Worm (Caenorhabditis elegans) whole organism, early embryonic: ENCODE data around the gene F13E6.2.

Source experiments
- B0310.2 ChIP-seq: sonication (generic microtip); optimal IDR thresholded peaks from 2 replicates; lab custom pipeline; 2016; ENCODE audit warnings: mild to moderate bottlenecking, missing genetic modification characterization, missing compliant biosample characterization
- F13C5.2 ChIP-seq: sonication (generic microtip); optimal IDR thresholded peaks from 2 replicates; lab custom pipeline; 2017; ENCODE audit warnings: mild to moderate bottlenecking, missing genetic modification characterization, inconsistent platforms, missing compliant biosample characterization
- aly-1 ChIP-seq: sonication (generic microtip); optimal IDR thresholded peaks from 2 replicates; lab custom pipeline; 2016; ENCODE audit warnings: missing genetic modification characterization, missing compliant biosample characterization
- ama-1 ChIP-seq: fragments of 150-350 bp; optimal IDR thresholded peaks from 2 replicates; lab custom pipeline; 2014
- ceh-13 ChIP-seq: fragments of 200-800 bp; sonication (Bioruptor generic); optimal IDR thresholded peaks from 2 replicates; lab custom pipeline; 2018; ENCODE audit warnings: mild to moderate bottlenecking, missing genetic modification characterization, missing compliant biosample characterization
- ceh-36 ChIP-seq: sonication (generic microtip); optimal IDR thresholded peaks from 2 replicates; lab custom pipeline; 2016; ENCODE audit warnings: missing genetic modification characterization, inconsistent platforms, missing compliant biosample characterization
- ets-7 ChIP-seq: sonication (generic microtip); optimal IDR thresholded peaks from 2 replicates; lab custom pipeline; 2016; ENCODE audit warnings: missing genotype, missing genetic modification characterization, missing compliant biosample characterization
- flt-1 ChIP-seq: fragments of 200-800 bp; sonication (Bioruptor generic); IDR thresholded peaks from 2 replicates; pipeline ENCODE4 v1.3.6; 2022; ENCODE audit warnings: missing genetic modification characterization, missing compliant biosample characterization
- hmbx-1 ChIP-seq: sonication (generic microtip); optimal IDR thresholded peaks from 2 replicates; lab custom pipeline; 2016; ENCODE audit warnings: mild to moderate bottlenecking, missing genetic modification characterization, missing compliant biosample characterization
- hmg-4 ChIP-seq: fragments of 200-800 bp; sonication (Bioruptor generic); optimal IDR thresholded peaks from 2 replicates; lab custom pipeline; 2018; ENCODE audit warnings: mild to moderate bottlenecking, missing genetic modification characterization, missing compliant biosample characterization
- hnd-1 ChIP-seq: sonication (generic microtip); optimal IDR thresholded peaks from 2 replicates; lab custom pipeline; 2016; ENCODE audit warnings: missing genetic modification characterization, missing compliant biosample characterization
- pes-1 ChIP-seq: fragments of 200-800 bp; sonication (Bioruptor generic); IDR thresholded peaks from 2 replicates; pipeline ENCODE4 v1.3.6; 2022; ENCODE audit warnings: missing genetic modification reagents, missing genetic modification characterization, missing compliant biosample characterization
- scrt-1 ChIP-seq: fragments of 200-800 bp; sonication (Bioruptor generic); IDR thresholded peaks from 2 replicates; pipeline ENCODE4 v1.3.6; 2022; ENCODE audit warnings: missing genetic modification characterization, missing compliant biosample characterization
- sea-1 ChIP-seq: fragments of 200-800 bp; sonication (Bioruptor generic); conservative IDR thresholded peaks from 2 replicates; pipeline ENCODE4 v1.3.6; 2022; ENCODE audit warnings: missing genetic modification characterization, missing compliant biosample characterization
- tbx-11 ChIP-seq: fragments of 200-800 bp; sonication (Bioruptor generic); IDR thresholded peaks from 2 replicates; pipeline ENCODE4 v1.3.6; 2022; ENCODE audit warnings: missing genetic modification characterization, missing compliant biosample characterization
- tbx-37 ChIP-seq: fragments of 200-800 bp; sonication (Bioruptor generic); conservative IDR thresholded peaks from 2 replicates; pipeline ENCODE4 v1.3.6; 2022; ENCODE audit warnings: missing genetic modification reagents, missing genetic modification characterization, missing compliant biosample characterization
- tra-4 ChIP-seq: sonication (generic microtip); optimal IDR thresholded peaks from 2 replicates; lab custom pipeline; 2017; ENCODE audit warnings: missing genetic modification characterization, missing compliant biosample characterization

F13E6.2 gene

ce11 chrX:10692057-10692456, 18.0 kb upstream of the F13E6.2 start:
- TF ChIP-seq B0310.2 (no peak), F13C5.2 (tag; lab: Kevin White, UChicago) (no peak), hmbx-1 (no peak), ets-7 (tag; lab: Kevin White, UChicago) (no peak), tbx-11 (no peak), flt-1 (no peak), ceh-13 (GFP tag; lab: Kevin White, UChicago) (no peak), hmg-4 (no peak), scrt-1 (GFP tag; lab: Robert Waterston, UW) (no peak)

ce11 chrX:10691643-10692042, 17.5 kb upstream of the F13E6.2 start, which contains the start of gene yap-1:
Gene yap-1, plus strand, starts transcription at chrX:10691943.
- TF ChIP-seq sea-1, result no peak
- no peak for TF ChIP-seq F13C5.2 (tag; lab: Kevin White, UChicago)
- TF ChIP-seq tra-4 (tag; lab: Kevin White, UChicago), result no peak
- no peak for TF ChIP-seq ama-1
- no peak for TF ChIP-seq aly-1 (tag; lab: Kevin White, UChicago)
- TF ChIP-seq ceh-13 (GFP tag; lab: Kevin White, UChicago), result no peak
- TF ChIP-seq flt-1, result no peak
- TF ChIP-seq hmg-4, result no peak
- no peak for TF ChIP-seq B0310.2
- TF ChIP-seq pes-1 (GFP tag; lab: Robert Waterston, UW), result no peak
- TF ChIP-seq scrt-1 (GFP tag; lab: Robert Waterston, UW), result no peak

- no peak for TF ChIP-seq aly-1 (tag; lab: Kevin White, UChicago)
- no peak for TF ChIP-seq ama-1
- no peak for TF ChIP-seq scrt-1 (GFP tag; lab: Robert Waterston, UW)
- TF ChIP-seq hmbx-1, result no peak
- TF ChIP-seq hmg-4, result peak; percentile 2
- no peak for TF ChIP-seq pes-1 (GFP tag; lab: Robert Waterston, UW)
These were observed 17.1 kb upstream of the F13E6.2 start for ce11 chrX:10691232-10691631.

- no peak for TF ChIP-seq tbx-37 (GFP tag; lab: Robert Waterston, UW)
- no peak for TF ChIP-seq ceh-36 (tag; lab: Kevin White, UChicago)
- no peak for TF ChIP-seq scrt-1 (GFP tag; lab: Robert Waterston, UW)
- no peak for TF ChIP-seq pes-1 (GFP tag; lab: Robert Waterston, UW)
These were observed 15.6 kb upstream of the F13E6.2 start for ce11 chrX:10689729-10690128.

- TF ChIP-seq ets-7 (tag; lab: Kevin White, UChicago), result no peak
- no peak for TF ChIP-seq tra-4 (tag; lab: Kevin White, UChicago)
- TF ChIP-seq sea-1, result no peak
- TF ChIP-seq hmg-4, result no peak
- no peak for TF ChIP-seq flt-1
- no peak for TF ChIP-seq ama-1
- TF ChIP-seq hnd-1 (tag; lab: Kevin White, UChicago), result no peak
- TF ChIP-seq pes-1 (GFP tag; lab: Robert Waterston, UW), result no peak
- TF ChIP-seq tbx-11, result no peak
- no peak for TF ChIP-seq B0310.2
- no peak for TF ChIP-seq ceh-13 (GFP tag; lab: Kevin White, UChicago)
- TF ChIP-seq F13C5.2 (tag; lab: Kevin White, UChicago), result no peak
- no peak for TF ChIP-seq scrt-1 (GFP tag; lab: Robert Waterston, UW)
- no peak for TF ChIP-seq tbx-37 (GFP tag; lab: Robert Waterston, UW)
- TF ChIP-seq aly-1 (tag; lab: Kevin White, UChicago), result no peak
- TF ChIP-seq ceh-36 (tag; lab: Kevin White, UChicago), result no peak
- no peak for TF ChIP-seq hmbx-1
These were observed 14.2 kb upstream of the F13E6.2 start for ce11 chrX:10688311-10688710.

- no peak for TF ChIP-seq ama-1
- TF ChIP-seq aly-1 (tag; lab: Kevin White, UChicago), result no peak
- TF ChIP-seq tbx-37 (GFP tag; lab: Robert Waterston, UW), result no peak
- TF ChIP-seq ceh-36 (tag; lab: Kevin White, UChicago), result no peak
- no peak for TF ChIP-seq tbx-11
- TF ChIP-seq B0310.2, result no peak
These were observed 13.2 kb upstream of the F13E6.2 start for ce11 chrX:10687317-10687716.

- TF ChIP-seq F13C5.2 (tag; lab: Kevin White, UChicago) (no peak), scrt-1 (GFP tag; lab: Robert Waterston, UW) (no peak), aly-1 (tag; lab: Kevin White, UChicago) (no peak), tbx-11 (no peak), tra-4 (tag; lab: Kevin White, UChicago) (no peak), ama-1 (no peak), flt-1 (no peak), hnd-1 (tag; lab: Kevin White, UChicago) (no peak)
These were observed 12.4 kb upstream of the F13E6.2 start for ce11 chrX:10686487-10686886.

ce11 chrX:10684533-10684932, 10.4 kb upstream of the F13E6.2 start:
- no peak for TF ChIP-seq F13C5.2 (tag; lab: Kevin White, UChicago)
- TF ChIP-seq hmg-4, result peak; percentile 31

ce11 chrX:10681698-10682097, 7.6 kb upstream of the F13E6.2 start, which contains the start of gene phf-31:
Gene phf-31, plus strand, starts transcription at chrX:10681998.
- no peak for TF ChIP-seq hnd-1 (tag; lab: Kevin White, UChicago)
- TF ChIP-seq hmbx-1, result no peak
- TF ChIP-seq F13C5.2 (tag; lab: Kevin White, UChicago), result no peak
- no peak for TF ChIP-seq ets-7 (tag; lab: Kevin White, UChicago)
- no peak for TF ChIP-seq tbx-37 (GFP tag; lab: Robert Waterston, UW)
- TF ChIP-seq scrt-1 (GFP tag; lab: Robert Waterston, UW), result no peak
- TF ChIP-seq ceh-13 (GFP tag; lab: Kevin White, UChicago), result no peak
- no peak for TF ChIP-seq ceh-36 (tag; lab: Kevin White, UChicago)
- TF ChIP-seq aly-1 (tag; lab: Kevin White, UChicago), result no peak
- no peak for TF ChIP-seq sea-1
- TF ChIP-seq flt-1, result no peak
- no peak for TF ChIP-seq tbx-11
- TF ChIP-seq ama-1, result no peak
- TF ChIP-seq hmg-4, result no peak
- TF ChIP-seq pes-1 (GFP tag; lab: Robert Waterston, UW), result no peak
- TF ChIP-seq B0310.2, result no peak
- no peak for TF ChIP-seq tra-4 (tag; lab: Kevin White, UChicago)
